Worm (Caenorhabditis elegans) whole organism, L4 larva: ENCODE results near the gene alkb-7.

Source experiments
- D1046.2 ChIP-seq: fragments of 200-800 bp; sonication (Bioruptor generic); IDR thresholded peaks from 2 replicates; pipeline ENCODE4 v1.3.6; 2022; ENCODE audit warnings: missing genetic modification characterization, missing compliant biosample characterization
- F10B5.3 ChIP-seq: sonication (generic microtip); optimal IDR thresholded peaks from 2 replicates; lab custom pipeline; 2016; ENCODE audit warnings: mild to moderate bottlenecking, missing genetic modification characterization, missing compliant biosample characterization
- F44E2.7 ChIP-seq: fragments of 200-800 bp; sonication (Bioruptor generic); IDR thresholded peaks from 2 replicates; pipeline ENCODE4 v2.1.2; 2022; ENCODE audit warnings: missing genetic modification characterization, missing compliant biosample characterization
- R02D3.7 ChIP-seq: fragments of 150-350 bp; sonication (generic microtip); optimal IDR thresholded peaks from 3 replicates; lab custom pipeline; 2014; ENCODE audit warnings: missing biosample characterization, missing genetic modification characterization
- Y5F2A.4 ChIP-seq: fragments of 200-800 bp; sonication (Bioruptor generic); optimal IDR thresholded peaks from 2 replicates; lab custom pipeline; 2018; ENCODE audit warnings: mild to moderate bottlenecking, missing genetic modification characterization, missing compliant biosample characterization
- ZK337.2 ChIP-seq: fragments of 200-800 bp; sonication (Bioruptor generic); IDR thresholded peaks from 2 replicates; pipeline ENCODE4 v1.3.6; 2022; ENCODE audit warnings: missing genetic modification reagents, missing genetic modification characterization, missing compliant biosample characterization
- ZK546.5 ChIP-seq, 2 experiments: sonication (generic microtip); optimal IDR thresholded peaks; 2 replicates each; lab custom pipeline; 2017; ENCODE audit warnings: missing biosample characterization in 2 of 2, missing genetic modification characterization in 2 of 2
- aly-2 ChIP-seq: sonication (generic microtip); optimal IDR thresholded peaks from 2 replicates; lab custom pipeline; 2018; ENCODE audit warnings: missing biosample characterization, missing genetic modification characterization
- ama-1 ChIP-seq: fragments of 150-350 bp; optimal IDR thresholded peaks from 2 replicates; lab custom pipeline; 2014; ENCODE audit warnings: inconsistent platforms, mixed read lengths
- ceh-28 ChIP-seq: fragments of 150-350 bp; optimal IDR thresholded peaks from 2 replicates; lab custom pipeline; 2014; ENCODE audit warnings: missing biosample characterization, missing genetic modification reagents, missing genetic modification characterization
- ceh-44 ChIP-seq: fragments of 200-800 bp; sonication (Bioruptor generic); IDR thresholded peaks from 2 replicates; pipeline ENCODE4 v1.3.6; 2022; ENCODE audit warnings: missing genetic modification reagents, missing genetic modification characterization, missing compliant biosample characterization
- ceh-82 ChIP-seq: sonication (generic microtip); optimal IDR thresholded peaks from 2 replicates; lab custom pipeline; 2017; ENCODE audit warnings: missing biosample characterization, missing genetic modification characterization
- ctbp-1 ChIP-seq: fragments of 200-800 bp; sonication (Bioruptor generic); IDR thresholded peaks from 2 replicates; pipeline ENCODE4 v1.3.6; 2022; ENCODE audit warnings: missing genetic modification reagents, missing genetic modification characterization, missing compliant biosample characterization
- dmd-8 ChIP-seq: fragments of 200-800 bp; sonication (Bioruptor generic); IDR thresholded peaks from 2 replicates; pipeline ENCODE4 v1.3.6; 2022; ENCODE audit warnings: missing genetic modification characterization, missing compliant biosample characterization
- duxl-1 ChIP-seq: sonication (generic microtip); optimal IDR thresholded peaks from 2 replicates; lab custom pipeline; 2016; ENCODE audit warnings: mild to moderate bottlenecking, missing genetic modification characterization, moderate library complexity, missing compliant biosample characterization; ENCODE audit not compliant: poor library complexity
- dve-1 ChIP-seq: sonication (generic microtip); optimal IDR thresholded peaks from 2 replicates; lab custom pipeline; 2017; ENCODE audit warnings: antibody characterized with exemption, mild to moderate bottlenecking, missing genetic modification characterization, missing compliant biosample characterization; ENCODE audit not compliant: insufficient read depth
- egl-27 ChIP-seq: sonication (generic microtip); optimal IDR thresholded peaks from 3 replicates; lab custom pipeline; 2017; ENCODE audit warnings: missing biosample characterization, missing genetic modification reagents, missing genetic modification characterization
- fos-1 ChIP-seq: fragments of 150-350 bp; optimal IDR thresholded peaks from 2 replicates; lab custom pipeline; 2014; ENCODE audit warnings: missing biosample characterization, missing genetic modification characterization
- hlh-11 ChIP-seq: fragments of 200-800 bp; sonication (Bioruptor generic); optimal IDR thresholded peaks from 2 replicates; lab custom pipeline; 2018; ENCODE audit warnings: mild to moderate bottlenecking, missing genetic modification characterization, missing compliant biosample characterization
- hlh-30 ChIP-seq: sonication (generic microtip); optimal IDR thresholded peaks from 2 replicates; lab custom pipeline; 2017; ENCODE audit warnings: antibody characterized with exemption, mild to moderate bottlenecking, missing genetic modification characterization, missing compliant biosample characterization; ENCODE audit not compliant: insufficient read depth
- hmg-1.1 ChIP-seq: fragments of 200-800 bp; sonication (Bioruptor generic); IDR thresholded peaks from 2 replicates; pipeline ENCODE4 v1.3.6; 2022; ENCODE audit warnings: missing genetic modification reagents, missing genetic modification characterization, missing compliant biosample characterization
- jun-1 ChIP-seq: fragments of 150-350 bp; optimal IDR thresholded peaks from 2 replicates; lab custom pipeline; 2014; ENCODE audit warnings: missing biosample characterization, missing genetic modification reagents, missing genetic modification characterization
- lim-7 ChIP-seq: fragments of 200-800 bp; sonication (Bioruptor generic); IDR thresholded peaks from 2 replicates; pipeline ENCODE4 v1.3.6; 2022; ENCODE audit warnings: missing genetic modification characterization, missing compliant biosample characterization
- lin-13 ChIP-seq: fragments of 150-350 bp; optimal IDR thresholded peaks from 2 replicates; lab custom pipeline; 2014; ENCODE audit warnings: missing biosample characterization, missing genetic modification reagents, missing genetic modification characterization
- lin-15B ChIP-seq: fragments of 150-350 bp; sonication (generic microtip); optimal IDR thresholded peaks from 3 replicates; lab custom pipeline; 2014; ENCODE audit warnings: missing biosample characterization, missing genetic modification characterization
- lin-29 ChIP-seq: fragments of 200-800 bp; sonication (Bioruptor generic); IDR thresholded peaks from 2 replicates; pipeline ENCODE4 v1.3.6; 2022; ENCODE audit warnings: missing genetic modification reagents, missing genetic modification characterization, missing compliant biosample characterization
- lin-38 ChIP-seq: fragments of 200-800 bp; sonication (Bioruptor generic); IDR thresholded peaks from 2 replicates; pipeline ENCODE4 v1.3.6; 2022; ENCODE audit warnings: missing genetic modification reagents, missing genetic modification characterization, missing compliant biosample characterization
- lin-39 ChIP-seq: fragments of 150-350 bp; optimal IDR thresholded peaks from 2 replicates; lab custom pipeline; 2014; ENCODE audit warnings: missing biosample characterization, missing genetic modification reagents, missing genetic modification characterization
- lsy-2 ChIP-seq, 2 experiments: fragments of 150-350 bp in 1 of 2; sonication (generic microtip) in 1 of 2; optimal IDR thresholded peaks; 2 replicates each; lab custom pipeline; 2014 to 2017; ENCODE audit warnings: missing biosample characterization in 2 of 2, missing genetic modification characterization in 2 of 2
- madf-5 ChIP-seq, 2 experiments: fragments of 200-800 bp; sonication (Bioruptor generic); IDR thresholded peaks; 2 replicates each; pipeline ENCODE4 v1.3.6; 2022; ENCODE audit warnings: missing compliant biosample characterization in 2 of 2, missing genetic modification characterization in 2 of 2
- mep-1 ChIP-seq: fragments of 150-350 bp; sonication (generic microtip); optimal IDR thresholded peaks from 3 replicates; lab custom pipeline; 2014; ENCODE audit warnings: missing biosample characterization, missing genetic modification characterization
- mes-2 ChIP-seq: sonication (generic microtip); optimal IDR thresholded peaks from 2 replicates; lab custom pipeline; 2016; ENCODE audit warnings: missing genotype, mild to moderate bottlenecking, missing genetic modification characterization, missing compliant biosample characterization; ENCODE audit not compliant: poor library complexity, severe bottlenecking
- nhr-10 ChIP-seq: fragments of 150-350 bp; optimal IDR thresholded peaks from 2 replicates; lab custom pipeline; 2014; ENCODE audit warnings: missing biosample characterization, missing genetic modification characterization
- nhr-11 ChIP-seq: fragments of 150-350 bp; optimal IDR thresholded peaks from 2 replicates; lab custom pipeline; 2014; ENCODE audit warnings: missing biosample characterization, missing genetic modification characterization
- nhr-25 ChIP-seq: sonication (generic microtip); optimal IDR thresholded peaks from 2 replicates; lab custom pipeline; 2017; ENCODE audit warnings: missing genetic modification characterization, mild to moderate bottlenecking, missing compliant biosample characterization, antibody characterized with exemption, moderate library complexity, borderline replicate concordance; ENCODE audit not compliant: insufficient read depth
- nhr-48 ChIP-seq: sonication (generic microtip); optimal IDR thresholded peaks from 2 replicates; lab custom pipeline; 2016; ENCODE audit warnings: mild to moderate bottlenecking, missing genetic modification characterization, missing compliant biosample characterization
- nhr-76 ChIP-seq: fragments of 150-350 bp; optimal IDR thresholded peaks from 2 replicates; lab custom pipeline; 2014; ENCODE audit warnings: missing biosample characterization, missing genetic modification characterization
- nhr-77 ChIP-seq: fragments of 150-350 bp; optimal IDR thresholded peaks from 2 replicates; lab custom pipeline; 2014; ENCODE audit warnings: missing biosample characterization, missing genetic modification characterization
- pha-4 ChIP-seq, 2 experiments: fragments of 150-350 bp in 1 of 2; fragments of 200-800 bp in 1 of 2; sonication (Bioruptor generic) in 1 of 2; IDR thresholded peaks in 1 of 2; optimal IDR thresholded peaks in 1 of 2; 2 replicates each; pipeline versions ENCODE4 v1.3.6 to Lab custom; 2014 to 2022; ENCODE audit warnings: missing genetic modification characterization in 2 of 2, missing genetic modification reagents in 2 of 2, missing biosample characterization in 1 of 2, missing compliant biosample characterization in 1 of 2
- php-3 ChIP-seq: fragments of 200-800 bp; sonication (Bioruptor generic); IDR thresholded peaks from 2 replicates; pipeline ENCODE4 v1.3.6; 2022; ENCODE audit warnings: missing genetic modification reagents, missing genetic modification characterization, missing compliant biosample characterization
- rbr-2 ChIP-seq: sonication (generic microtip); optimal IDR thresholded peaks from 2 replicates; lab custom pipeline; 2016; ENCODE audit warnings: missing genotype, missing genetic modification characterization, missing compliant biosample characterization
- skn-1 ChIP-seq: fragments of 150-350 bp; optimal IDR thresholded peaks from 2 replicates; lab custom pipeline; 2014; ENCODE audit warnings: missing biosample characterization, missing genetic modification characterization
- spr-1 ChIP-seq: sonication (generic microtip); optimal IDR thresholded peaks from 2 replicates; lab custom pipeline; 2016; ENCODE audit warnings: mild to moderate bottlenecking, missing genetic modification characterization, missing compliant biosample characterization
- unc-130 ChIP-seq: sonication (generic microtip); optimal IDR thresholded peaks from 2 replicates; lab custom pipeline; 2016; ENCODE audit warnings: missing genetic modification reagents, missing genetic modification characterization, missing compliant biosample characterization
- unc-39 ChIP-seq: sonication (generic microtip); optimal IDR thresholded peaks from 2 replicates; lab custom pipeline; 2017; ENCODE audit warnings: missing biosample characterization, missing genetic modification characterization
- zfp-3 ChIP-seq: fragments of 200-800 bp; sonication (Bioruptor generic); conservative IDR thresholded peaks from 2 replicates; pipeline ENCODE4 v1.3.6; 2022; ENCODE audit warnings: missing genetic modification reagents, missing genetic modification characterization, missing compliant biosample characterization
- zip-11 ChIP-seq: fragments of 200-800 bp; sonication (Bioruptor generic); IDR thresholded peaks from 2 replicates; pipeline ENCODE4 v1.3.6; 2022; ENCODE audit warnings: missing genetic modification characterization, missing compliant biosample characterization
- zip-2 ChIP-seq: fragments of 150-350 bp; optimal IDR thresholded peaks from 2 replicates; lab custom pipeline; 2014; ENCODE audit warnings: missing biosample characterization, missing genetic modification characterization

alkb-7 gene

DNA sequence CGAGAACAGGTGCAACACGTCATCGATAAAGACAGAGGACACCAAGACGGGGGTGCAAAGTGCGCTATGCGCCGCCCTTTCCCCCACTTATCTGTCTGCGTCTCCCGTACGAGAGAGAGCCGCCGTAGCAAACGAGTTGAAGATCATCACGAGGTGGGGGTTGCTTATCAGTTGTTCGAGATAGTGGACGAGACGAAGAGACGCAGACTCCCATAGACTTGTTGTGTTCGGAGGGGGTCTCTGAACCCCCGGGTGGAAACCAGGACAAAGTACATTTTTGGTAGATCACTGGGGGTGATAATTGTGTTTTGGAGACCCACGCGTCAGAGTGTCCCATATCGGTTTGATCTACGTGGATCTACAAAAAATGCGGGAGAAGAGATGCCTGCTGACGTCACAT lies 10.9 kb upstream of the alkb-7 start (continued):
- TF ChIP-seq spr-1 (tag; lab: Kevin White, UChicago) (peak; percentile 72), lin-39 (tag; lab: Kevin White, UChicago) (no peak), rbr-2 (tag; lab: Kevin White, UChicago) (peak; percentile 58), ceh-82 (no peak), unc-39 (tag; lab: Kevin White, UChicago) (no peak), nhr-77 (tag; lab: Kevin White, UChicago) (peak; percentile 79), nhr-76 (tag; lab: Kevin White, UChicago) (no peak), pha-4 (GFP tag; IDR thresholded peaks at IDR 0.05; lab: Robert Waterston, UW) (peak; percentile 78), pha-4 (tag; optimal IDR thresholded peaks at IDR 0.05; lab: Kevin White, UChicago) (no peak), nhr-10 (peak; percentile 70), hlh-11 (tag; lab: Kevin White, UChicago) (peak; percentile 99), lin-38 (GFP tag; lab: Robert Waterston, UW) (peak; percentile 74), hlh-30 (tag; lab: Kevin White, UChicago) (peak; percentile 94), madf-5 (GFP tag; IDR thresholded peaks at IDR 0.05; lab: Robert Waterston, UW) (no peak), skn-1 (tag; lab: Kevin White, UChicago) (no peak), R02D3.7 (no peak), aly-2 (tag; lab: Kevin White, UChicago) (no peak), ceh-28 (tag; lab: Kevin White, UChicago) (no peak), ceh-44 (no peak), fos-1 (tag; lab: Kevin White, UChicago) (no peak), zfp-3 (GFP tag; lab: Robert Waterston, UW) (peak; percentile 69; the same call in 1 of the 2 replicates), ZK337.2 (no peak), lim-7 (GFP tag; lab: Robert Waterston, UW) (no peak), nhr-11 (tag; lab: Kevin White, UChicago) (peak; percentile 89), mes-2 (tag; lab: Kevin White, UChicago) (peak; percentile 63), php-3 (GFP tag; lab: Robert Waterston, UW) (peak; percentile 90), lsy-2 (tag; optimal IDR thresholded peaks at IDR 0.05; lab: Kevin White, UChicago) (peak; percentile 33 to 76), mep-1 (tag; lab: Kevin White, UChicago) (peak; percentile 77), F10B5.3 (tag; lab: Kevin White, UChicago) (no peak), unc-130 (GFP tag; lab: Kevin White, UChicago) (no peak)
- TF ChIP-seq, all 104 proteins: peak for 52

DNA sequence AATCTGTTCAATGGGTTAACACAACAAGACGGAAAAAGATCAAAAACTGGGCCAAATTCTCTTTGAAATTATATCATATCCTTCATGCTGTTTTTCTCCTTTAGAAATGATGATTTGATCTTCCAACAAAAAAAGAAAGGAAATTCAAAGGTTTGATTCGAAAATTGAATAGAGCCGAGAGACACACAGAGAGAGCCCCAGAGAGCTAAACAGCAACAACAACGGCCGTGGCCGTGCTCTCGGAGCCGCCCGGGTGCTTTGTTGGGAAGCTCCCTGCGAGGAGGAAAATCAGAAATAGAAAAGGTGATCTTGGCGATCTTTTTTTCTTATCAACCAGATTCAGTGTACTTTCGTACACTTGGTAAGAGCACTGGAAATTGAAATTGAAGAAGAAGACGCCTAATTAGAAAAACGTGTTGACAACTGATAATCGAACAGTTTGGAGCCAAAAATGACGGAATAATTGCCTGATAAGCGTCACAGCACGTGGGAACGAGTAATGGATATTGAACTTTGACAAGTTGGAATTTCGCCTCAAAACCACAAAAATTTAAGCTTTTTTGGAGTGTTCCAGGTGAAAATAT lies 9.3 kb upstream of the alkb-7 start:
- TF ChIP-seq ZK546.5 (tag; optimal IDR thresholded peaks at IDR 0.05; lab: Kevin White, UChicago) (no peak), dve-1 (tag; lab: Kevin White, UChicago) (peak; percentile 63), D1046.2 (GFP tag; lab: Robert Waterston, UW) (no peak), zip-2 (tag; lab: Kevin White, UChicago) (no peak), pha-4 (GFP tag; IDR thresholded peaks at IDR 0.05; lab: Robert Waterston, UW) (no peak), pha-4 (tag; optimal IDR thresholded peaks at IDR 0.05; lab: Kevin White, UChicago) (no peak), ctbp-1 (GFP tag; lab: Robert Waterston, UW) (no peak; the same call in 1 of the 2 replicates), ceh-82 (no peak), dmd-8 (GFP tag; lab: Robert Waterston, UW) (no peak), hlh-11 (tag; lab: Kevin White, UChicago) (peak; percentile 61), jun-1 (tag; lab: Kevin White, UChicago) (no peak), ama-1 (lab: Kevin White, UChicago) (no peak), lsy-2 (tag; optimal IDR thresholded peaks at IDR 0.05; lab: Kevin White, UChicago) (peak in 1 of 2 experiments; percentile 35), zfp-3 (GFP tag; lab: Robert Waterston, UW) (0 out of 2 replicates have a peak, but pooled peaks have one; percentile 17), Y5F2A.4 (GFP tag; lab: Kevin White, UChicago) (no peak), lin-29 (GFP tag; lab: Robert Waterston, UW) (no peak), F44E2.7 (GFP tag; lab: Robert Waterston, UW) (no peak), lin-13 (no peak), nhr-25 (tag; lab: Kevin White, UChicago) (no peak), hmg-1.1 (GFP tag; lab: Robert Waterston, UW) (no peak; the same call in 1 of the 2 replicates), duxl-1 (tag; lab: Kevin White, UChicago) (no peak), nhr-48 (no peak), zip-11 (GFP tag; lab: Robert Waterston, UW) (no peak), lin-39 (tag; lab: Kevin White, UChicago) (no peak), egl-27 (tag; lab: Kevin White, UChicago) (no peak), lin-15B (tag; lab: Kevin White, UChicago) (no peak), nhr-76 (tag; lab: Kevin White, UChicago) (no peak), php-3 (GFP tag; lab: Robert Waterston, UW) (peak; percentile 58; the same call in 1 of the 2 replicates)
